Fruit fly (Drosophila melanogaster) whole organism, wandering third instar larva: Measurements from ENCODE around the gene Nf1.

ENCODE experiments used
- brk ChIP-seq: fragments of 200-800 bp; sonication (Bioruptor generic); optimal IDR thresholded peaks from 2 replicates; lab custom pipeline; 2016; ENCODE audit warnings: missing biosample characterization, mild to moderate bottlenecking, missing genetic modification characterization
- h ChIP-seq: fragments of 200-800 bp; sonication (Bioruptor generic); optimal IDR thresholded peaks from 3 replicates; lab custom pipeline; 2016; ENCODE audit warnings: missing biosample characterization, mild to moderate bottlenecking, missing genetic modification characterization

- TF ChIP-seq brk (GFP tag; lab: Kevin White, UChicago) (no peak), h (GFP tag; lab: Kevin White, UChicago) (no peak)
These were observed 27.1 kb downstream of the Nf1 start for dm6 chr3R:26009766-26010414.
